Worm (Caenorhabditis elegans) whole organism, early embryonic: ENCODE results near the gene sel-8.

ENCODE experiments used
- B0310.2 ChIP-seq: sonication (generic microtip); optimal IDR thresholded peaks from 2 replicates; lab custom pipeline; 2016; ENCODE audit warnings: mild to moderate bottlenecking, missing genetic modification characterization, missing compliant biosample characterization
- F13C5.2 ChIP-seq: sonication (generic microtip); optimal IDR thresholded peaks from 2 replicates; lab custom pipeline; 2017; ENCODE audit warnings: mild to moderate bottlenecking, missing genetic modification characterization, inconsistent platforms, missing compliant biosample characterization
- aly-1 ChIP-seq: sonication (generic microtip); optimal IDR thresholded peaks from 2 replicates; lab custom pipeline; 2016; ENCODE audit warnings: missing genetic modification characterization, missing compliant biosample characterization
- ama-1 ChIP-seq: fragments of 150-350 bp; optimal IDR thresholded peaks from 2 replicates; lab custom pipeline; 2014
- ceh-13 ChIP-seq: fragments of 200-800 bp; sonication (Bioruptor generic); optimal IDR thresholded peaks from 2 replicates; lab custom pipeline; 2018; ENCODE audit warnings: mild to moderate bottlenecking, missing genetic modification characterization, missing compliant biosample characterization
- ceh-36 ChIP-seq: sonication (generic microtip); optimal IDR thresholded peaks from 2 replicates; lab custom pipeline; 2016; ENCODE audit warnings: missing genetic modification characterization, inconsistent platforms, missing compliant biosample characterization
- ets-7 ChIP-seq: sonication (generic microtip); optimal IDR thresholded peaks from 2 replicates; lab custom pipeline; 2016; ENCODE audit warnings: missing genotype, missing genetic modification characterization, missing compliant biosample characterization
- flt-1 ChIP-seq: fragments of 200-800 bp; sonication (Bioruptor generic); IDR thresholded peaks from 2 replicates; pipeline ENCODE4 v1.3.6; 2022; ENCODE audit warnings: missing genetic modification characterization, missing compliant biosample characterization
- hmbx-1 ChIP-seq: sonication (generic microtip); optimal IDR thresholded peaks from 2 replicates; lab custom pipeline; 2016; ENCODE audit warnings: mild to moderate bottlenecking, missing genetic modification characterization, missing compliant biosample characterization
- hmg-4 ChIP-seq: fragments of 200-800 bp; sonication (Bioruptor generic); optimal IDR thresholded peaks from 2 replicates; lab custom pipeline; 2018; ENCODE audit warnings: mild to moderate bottlenecking, missing genetic modification characterization, missing compliant biosample characterization
- hnd-1 ChIP-seq: sonication (generic microtip); optimal IDR thresholded peaks from 2 replicates; lab custom pipeline; 2016; ENCODE audit warnings: missing genetic modification characterization, missing compliant biosample characterization
- pes-1 ChIP-seq: fragments of 200-800 bp; sonication (Bioruptor generic); IDR thresholded peaks from 2 replicates; pipeline ENCODE4 v1.3.6; 2022; ENCODE audit warnings: missing genetic modification reagents, missing genetic modification characterization, missing compliant biosample characterization
- scrt-1 ChIP-seq: fragments of 200-800 bp; sonication (Bioruptor generic); IDR thresholded peaks from 2 replicates; pipeline ENCODE4 v1.3.6; 2022; ENCODE audit warnings: missing genetic modification characterization, missing compliant biosample characterization
- sea-1 ChIP-seq: fragments of 200-800 bp; sonication (Bioruptor generic); conservative IDR thresholded peaks from 2 replicates; pipeline ENCODE4 v1.3.6; 2022; ENCODE audit warnings: missing genetic modification characterization, missing compliant biosample characterization
- tbx-11 ChIP-seq: fragments of 200-800 bp; sonication (Bioruptor generic); IDR thresholded peaks from 2 replicates; pipeline ENCODE4 v1.3.6; 2022; ENCODE audit warnings: missing genetic modification characterization, missing compliant biosample characterization
- tbx-37 ChIP-seq: fragments of 200-800 bp; sonication (Bioruptor generic); conservative IDR thresholded peaks from 2 replicates; pipeline ENCODE4 v1.3.6; 2022; ENCODE audit warnings: missing genetic modification reagents, missing genetic modification characterization, missing compliant biosample characterization
- tra-4 ChIP-seq: sonication (generic microtip); optimal IDR thresholded peaks from 2 replicates; lab custom pipeline; 2017; ENCODE audit warnings: missing genetic modification characterization, missing compliant biosample characterization

sel-8 gene

ce11 chrIII:3657479-3657878 is 30.5 kb upstream of the sel-8 start, which contains the start of gene C46F11.5:
TSS of gene C46F11.5 (minus strand) at chrIII:3657606.
- TF ChIP-seq aly-1 (tag; lab: Kevin White, UChicago) (no peak), tbx-11 (GFP tag; lab: Robert Waterston, UW) (no peak), tbx-37 (GFP tag; lab: Robert Waterston, UW) (no peak), F13C5.2 (no peak), B0310.2 (tag; lab: Kevin White, UChicago) (no peak)

- TF ChIP-seq hmg-4 (GFP tag; lab: Kevin White, UChicago) (no peak), B0310.2 (tag; lab: Kevin White, UChicago) (no peak), scrt-1 (no peak), ceh-13 (GFP tag; lab: Kevin White, UChicago) (no peak), tbx-11 (GFP tag; lab: Robert Waterston, UW) (no peak), tra-4 (tag; lab: Kevin White, UChicago) (no peak), ceh-36 (tag; lab: Kevin White, UChicago) (no peak), flt-1 (GFP tag; lab: Robert Waterston, UW) (no peak), F13C5.2 (no peak), hmbx-1 (tag; lab: Kevin White, UChicago) (no peak), aly-1 (tag; lab: Kevin White, UChicago) (no peak), hnd-1 (no peak), ama-1 (lab: Kevin White, UChicago) (no peak), pes-1 (no peak), sea-1 (GFP tag; lab: Robert Waterston, UW) (no peak), ets-7 (no peak), tbx-37 (GFP tag; lab: Robert Waterston, UW) (no peak)
These were observed 26.0 kb upstream of the sel-8 start for ce11 chrIII:3652964-3653363.

- TF ChIP-seq hmbx-1 (tag; lab: Kevin White, UChicago): no peak
- TF ChIP-seq aly-1 (tag; lab: Kevin White, UChicago): no peak
- no peak for TF ChIP-seq B0310.2 (tag; lab: Kevin White, UChicago)
- TF ChIP-seq hmg-4 (GFP tag; lab: Kevin White, UChicago): no peak
- TF ChIP-seq ama-1 (lab: Kevin White, UChicago): no peak
- TF ChIP-seq ceh-13 (GFP tag; lab: Kevin White, UChicago): no peak
These were observed 25.5 kb upstream of the sel-8 start for ce11 chrIII:3652427-3652826.

- no peak for TF ChIP-seq pes-1
- TF ChIP-seq hmbx-1 (tag; lab: Kevin White, UChicago): no peak
- no peak for TF ChIP-seq aly-1 (tag; lab: Kevin White, UChicago)
- TF ChIP-seq tra-4 (tag; lab: Kevin White, UChicago): no peak
- no peak for TF ChIP-seq tbx-11 (GFP tag; lab: Robert Waterston, UW)
- TF ChIP-seq flt-1 (GFP tag; lab: Robert Waterston, UW): no peak
- TF ChIP-seq sea-1 (GFP tag; lab: Robert Waterston, UW): no peak
- no peak for TF ChIP-seq hmg-4 (GFP tag; lab: Kevin White, UChicago)
- no peak for TF ChIP-seq ama-1 (lab: Kevin White, UChicago)
These were observed 23.9 kb upstream of the sel-8 start, which contains the start of the genes madf-8 and gsr-1 for ce11 chrIII:3650677-3651315. TSS of gene madf-8 (minus strand) at chrIII:3650832. TSS of gene gsr-1 (plus strand) at chrIII:3650907.

ce11 chrIII:3650266-3650665 is 23.3 kb upstream of the sel-8 start:
- no peak for TF ChIP-seq hnd-1
- TF ChIP-seq ceh-36 (tag; lab: Kevin White, UChicago): no peak
- TF ChIP-seq tbx-11 (GFP tag; lab: Robert Waterston, UW): no peak
- no peak for TF ChIP-seq sea-1 (GFP tag; lab: Robert Waterston, UW)
- TF ChIP-seq ets-7: no peak
- no peak for TF ChIP-seq F13C5.2
- no peak for TF ChIP-seq flt-1 (GFP tag; lab: Robert Waterston, UW)
- TF ChIP-seq tra-4 (tag; lab: Kevin White, UChicago): no peak

- TF ChIP-seq flt-1 (GFP tag; lab: Robert Waterston, UW): no peak
- TF ChIP-seq hmg-4 (GFP tag; lab: Kevin White, UChicago): no peak
- no peak for TF ChIP-seq F13C5.2
- no peak for TF ChIP-seq tra-4 (tag; lab: Kevin White, UChicago)
- TF ChIP-seq hnd-1: no peak
- TF ChIP-seq tbx-37 (GFP tag; lab: Robert Waterston, UW): no peak
- TF ChIP-seq tbx-11 (GFP tag; lab: Robert Waterston, UW): no peak
- no peak for TF ChIP-seq hmbx-1 (tag; lab: Kevin White, UChicago)
- no peak for TF ChIP-seq ceh-13 (GFP tag; lab: Kevin White, UChicago)
- TF ChIP-seq ceh-36 (tag; lab: Kevin White, UChicago): no peak
- no peak for TF ChIP-seq sea-1 (GFP tag; lab: Robert Waterston, UW)
- no peak for TF ChIP-seq B0310.2 (tag; lab: Kevin White, UChicago)
- TF ChIP-seq ets-7: no peak
- TF ChIP-seq ama-1 (lab: Kevin White, UChicago): no peak
- TF ChIP-seq pes-1: no peak
- no peak for TF ChIP-seq scrt-1
- no peak for TF ChIP-seq aly-1 (tag; lab: Kevin White, UChicago)
These were observed 22.4 kb upstream of the sel-8 start for ce11 chrIII:3649305-3649704.

- TF ChIP-seq tbx-37 (GFP tag; lab: Robert Waterston, UW): no peak
- no peak for TF ChIP-seq F13C5.2
- TF ChIP-seq ets-7: no peak
- no peak for TF ChIP-seq aly-1 (tag; lab: Kevin White, UChicago)
- no peak for TF ChIP-seq tra-4 (tag; lab: Kevin White, UChicago)
- no peak for TF ChIP-seq sea-1 (GFP tag; lab: Robert Waterston, UW)
- TF ChIP-seq pes-1: no peak
- TF ChIP-seq flt-1 (GFP tag; lab: Robert Waterston, UW): no peak
- TF ChIP-seq B0310.2 (tag; lab: Kevin White, UChicago): no peak
- TF ChIP-seq hmbx-1 (tag; lab: Kevin White, UChicago): no peak
- TF ChIP-seq hnd-1: no peak
- no peak for TF ChIP-seq ceh-13 (GFP tag; lab: Kevin White, UChicago)
These were observed 17.1 kb upstream of the sel-8 start, which contains the start of gene unc-93 for ce11 chrIII:3644075-3644474. TSS of gene unc-93 (plus strand) at chrIII:3644375.
